Fruit fly (Drosophila melanogaster): ENCODE measurements around the gene isoQC.

isoQC gene

dm6 chr3L:20474197-20474788, at the start of gene isoQC:
Gene isoQC, plus strand, starts transcription at chr3L:20474466.
- no peak for TF ChIP-seq insv (optimal IDR thresholded peaks at IDR 0.05)

- TF ChIP-seq psq (optimal IDR thresholded peaks at IDR 0.05) = no peak
These were observed 48.4 kb upstream of the isoQC start, which contains the start of gene CG5282 for dm6 chr3L:20425888-20426287. Gene CG5282, minus strand, starts transcription at chr3L:20426071.

dm6 chr3L:20427449-20427848, 46.8 kb upstream of the isoQC start, which contains the start of gene CG5274:
Gene CG5274, minus strand, starts transcription at chr3L:20427666.
- no peak for TF ChIP-seq Sin3A (optimal IDR thresholded peaks at IDR 0.05)
- no peak for TF ChIP-seq psq (optimal IDR thresholded peaks at IDR 0.05)
- TF ChIP-seq insv (optimal IDR thresholded peaks at IDR 0.05) = no peak
- no peak for TF ChIP-seq ttk (optimal IDR thresholded peaks at IDR 0.05)
- no peak for TF ChIP-seq h (optimal IDR thresholded peaks at IDR 0.05)
- TF ChIP-seq Myc (optimal IDR thresholded peaks at IDR 0.05) = no peak

- no peak for TF ChIP-seq Myc (optimal IDR thresholded peaks at IDR 0.05)
- no peak for TF ChIP-seq insv (optimal IDR thresholded peaks at IDR 0.05)
- TF ChIP-seq h (optimal IDR thresholded peaks at IDR 0.05) = no peak
These were observed 44.1 kb upstream of the isoQC start, which contains the start of gene CG5262 for dm6 chr3L:20430182-20430581. Gene CG5262, minus strand, starts transcription at chr3L:20430475.

dm6 chr3L:20431619-20432018, 42.6 kb upstream of the isoQC start:
- no peak for TF ChIP-seq psq (optimal IDR thresholded peaks at IDR 0.05)
- TF ChIP-seq h (optimal IDR thresholded peaks at IDR 0.05) = no peak
- no peak for TF ChIP-seq Myc (optimal IDR thresholded peaks at IDR 0.05)
- TF ChIP-seq Sin3A (optimal IDR thresholded peaks at IDR 0.05) = no peak
- no peak for TF ChIP-seq insv (optimal IDR thresholded peaks at IDR 0.05)

dm6 chr3L:20432297-20432696, 42.0 kb upstream of the isoQC start, which contains the start of the genes Las and Psn:
Gene Las, minus strand, starts transcription at chr3L:20432361.
Gene Psn, plus strand, starts transcription at chr3L:20432468.
- TF ChIP-seq h (optimal IDR thresholded peaks at IDR 0.05) (no peak), psq (optimal IDR thresholded peaks at IDR 0.05) (no peak), insv (optimal IDR thresholded peaks at IDR 0.05) (no peak), ttk (optimal IDR thresholded peaks at IDR 0.05) (no peak), Sin3A (optimal IDR thresholded peaks at IDR 0.05) (no peak), Myc (optimal IDR thresholded peaks at IDR 0.05) (no peak)

dm6 chr3L:20436069-20436468, 38.2 kb upstream of the isoQC start, which contains the start of the genes mRpL15 and CtIP:
Gene mRpL15, minus strand, starts transcription at chr3L:20436209.
Gene CtIP, plus strand, starts transcription at chr3L:20436250.
- TF ChIP-seq h (optimal IDR thresholded peaks at IDR 0.05) (no peak), psq (optimal IDR thresholded peaks at IDR 0.05) (no peak), ttk (optimal IDR thresholded peaks at IDR 0.05) (no peak), insv (optimal IDR thresholded peaks at IDR 0.05) (no peak), Sin3A (optimal IDR thresholded peaks at IDR 0.05) (no peak), Myc (optimal IDR thresholded peaks at IDR 0.05) (no peak)

dm6 chr3L:20439772-20440171, 34.5 kb upstream of the isoQC start, which contains the start of gene Hpd:
Gene Hpd, minus strand, starts transcription at chr3L:20439872.
- TF ChIP-seq Myc (optimal IDR thresholded peaks at IDR 0.05) = no peak
- TF ChIP-seq ttk (optimal IDR thresholded peaks at IDR 0.05) = no peak
- no peak for TF ChIP-seq Sin3A (optimal IDR thresholded peaks at IDR 0.05)
- TF ChIP-seq h (optimal IDR thresholded peaks at IDR 0.05) = no peak
- TF ChIP-seq insv (optimal IDR thresholded peaks at IDR 0.05) = no peak
- TF ChIP-seq psq (optimal IDR thresholded peaks at IDR 0.05) = no peak

- no peak for TF ChIP-seq Sin3A (optimal IDR thresholded peaks at IDR 0.05)
- TF ChIP-seq Myc (optimal IDR thresholded peaks at IDR 0.05) = no peak
- TF ChIP-seq insv (optimal IDR thresholded peaks at IDR 0.05) = no peak
- TF ChIP-seq ttk (optimal IDR thresholded peaks at IDR 0.05) = no peak
- TF ChIP-seq h (optimal IDR thresholded peaks at IDR 0.05) = no peak
- no peak for TF ChIP-seq psq (optimal IDR thresholded peaks at IDR 0.05)
These were observed 33.3 kb upstream of the isoQC start for dm6 chr3L:20440902-20441429.

- no peak for TF ChIP-seq h (optimal IDR thresholded peaks at IDR 0.05)
- TF ChIP-seq psq (optimal IDR thresholded peaks at IDR 0.05) = no peak
- TF ChIP-seq ttk (optimal IDR thresholded peaks at IDR 0.05) = no peak
- no peak for TF ChIP-seq insv (optimal IDR thresholded peaks at IDR 0.05)
These were observed 32.4 kb upstream of the isoQC start, which contains the start of gene CG5910 for dm6 chr3L:20441632-20442469. Gene CG5910, plus strand, starts transcription at chr3L:20442419.

dm6 chr3L:20442674-20443313, 31.5 kb upstream of the isoQC start:
- TF ChIP-seq ttk (optimal IDR thresholded peaks at IDR 0.05) (no peak), psq (optimal IDR thresholded peaks at IDR 0.05) (no peak), Sin3A (optimal IDR thresholded peaks at IDR 0.05) (no peak), insv (optimal IDR thresholded peaks at IDR 0.05) (no peak), Myc (optimal IDR thresholded peaks at IDR 0.05) (no peak), h (optimal IDR thresholded peaks at IDR 0.05) (no peak)
